Worm (Caenorhabditis elegans): Measurements from ENCODE around the gene B0244.6.

- TF ChIP-seq tra-4 (tag; optimal IDR thresholded peaks at IDR 0.05): no peak
- no peak for TF ChIP-seq ceh-36 (tag; optimal IDR thresholded peaks at IDR 0.05)
- TF ChIP-seq flt-1 (GFP tag; IDR thresholded peaks at IDR 0.05): no peak
- no peak for TF ChIP-seq ama-1 (optimal IDR thresholded peaks at IDR 0.05)
- TF ChIP-seq sea-1 (GFP tag; conservative IDR thresholded peaks at IDR 0.05): no peak
- no peak for TF ChIP-seq tbx-11 (GFP tag; IDR thresholded peaks at IDR 0.05)
- no peak for TF ChIP-seq F13C5.2 (tag; optimal IDR thresholded peaks at IDR 0.05)
- TF ChIP-seq pes-1 (GFP tag; IDR thresholded peaks at IDR 0.05): no peak
- no peak for TF ChIP-seq B0310.2 (tag; optimal IDR thresholded peaks at IDR 0.05)
- TF ChIP-seq hmbx-1 (tag; optimal IDR thresholded peaks at IDR 0.05): no peak
- TF ChIP-seq hnd-1 (tag; optimal IDR thresholded peaks at IDR 0.05): no peak
- TF ChIP-seq hmg-4 (GFP tag; optimal IDR thresholded peaks at IDR 0.05): no peak
- no peak for TF ChIP-seq aly-1 (tag; optimal IDR thresholded peaks at IDR 0.05)
- no peak for TF ChIP-seq scrt-1 (GFP tag; IDR thresholded peaks at IDR 0.05)
Measured at ce11 chrIII:5750503-5750902, 12.7 kb downstream of the B0244.6 start.

All from whole organism, early embryonic.